ENCODE assay signal across 1 fruit fly cellular context in genomic region chrX:13114861-13115260, dm6.
A peak's percentile ranks its signal among the peaks of the same experiment; 100 is the strongest.
TF ChIP-seq lines count a peak whose summit lies in the region.

Gene CG42237, plus strand, starts transcription at chrX:13115131.

TF ChIP-seq in whole organism, embryonic, 481 proteins besides CTCF, POLR2A, EP300 and RAD21 (continued from another document):
- TF ChIP-seq nom (GFP tag; optimal IDR thresholded peaks at IDR 0.05; lab: Kevin White, UChicago) (peak; percentile 67), vvl (GFP tag; IDR thresholded peaks at IDR 0.05; lab: Robert Waterston, UW) (0 out of 2 replicates have a peak, but pooled peaks have one; percentile 43), CG1832 (GFP tag; optimal IDR thresholded peaks at IDR 0.05; lab: Kevin White, UChicago) (no peak), CG11695 (GFP tag; IDR thresholded peaks at IDR 0.05; lab: Robert Waterston, UW) (no peak), Six4 (GFP tag; optimal IDR thresholded peaks at IDR 0.05; lab: Kevin White, UChicago) (no peak), pb (GFP tag; optimal IDR thresholded peaks at IDR 0.05; lab: Kevin White, UChicago) (no peak), Dp (GFP tag; optimal IDR thresholded peaks at IDR 0.05; lab: Kevin White, UChicago) (no peak), Vsx1 (GFP tag; optimal IDR thresholded peaks at IDR 0.05; lab: Kevin White, UChicago) (no peak), az2 (GFP tag; optimal IDR thresholded peaks at IDR 0.05; lab: Kevin White, UChicago) (no peak), CG6765 (GFP tag; optimal IDR thresholded peaks at IDR 0.05; lab: Kevin White, UChicago) (no peak), CG10462 (GFP tag; optimal IDR thresholded peaks at IDR 0.05; lab: Kevin White, UChicago) (no peak), hbn (GFP tag; IDR thresholded peaks at IDR 0.05; lab: Robert Waterston, UW; ENCODE audit: partially characterized antibody) (no peak), CG10366 (GFP tag; IDR thresholded peaks at IDR 0.05; lab: Robert Waterston, UW) (no peak), H15 (GFP tag; IDR thresholded peaks at IDR 0.05; lab: Robert Waterston, UW) (no peak), jing (GFP tag; optimal IDR thresholded peaks at IDR 0.05; lab: Kevin White, UChicago) (no peak), CG34376 (GFP tag; optimal IDR thresholded peaks at IDR 0.05; lab: Kevin White, UChicago) (no peak), CG6175 (GFP tag; IDR thresholded peaks at IDR 0.05; lab: Robert Waterston, UW) (peak; percentile 39; the same call in 1 of the 3 replicates), Ravus (GFP tag; IDR thresholded peaks at IDR 0.05; lab: Robert Waterston, UW) (no peak), Atf-2 (GFP tag; optimal IDR thresholded peaks at IDR 0.05; lab: Kevin White, UChicago) (no peak), CG9215 (GFP tag; IDR thresholded peaks at IDR 0.05; lab: Robert Waterston, UW) (no peak), D19A (tag; optimal IDR thresholded peaks at IDR 0.05; lab: Kevin White, UChicago) (no peak), CG32772 (GFP tag; IDR thresholded peaks at IDR 0.05; lab: Robert Waterston, UW) (peak; percentile 40; the same call in 1 of the 2 replicates), Fer2 (tag; optimal IDR thresholded peaks at IDR 0.05; lab: Kevin White, UChicago) (no peak), Nf-YC (tag; optimal IDR thresholded peaks at IDR 0.05; lab: Kevin White, UChicago) (no peak), seq (GFP tag; IDR thresholded peaks at IDR 0.05; lab: Robert Waterston, UW) (no peak), chinmo (GFP tag; IDR thresholded peaks at IDR 0.05; lab: Robert Waterston, UW; ENCODE audit: partially characterized antibody) (peak; percentile 64; the same call in 1 of the 4 replicates), ftz-f1 (GFP tag; optimal IDR thresholded peaks at IDR 0.05; lab: Kevin White, UChicago) (no peak), gsb (GFP tag; IDR thresholded peaks at IDR 0.05; lab: Robert Waterston, UW) (no peak), ken (GFP tag; IDR thresholded peaks at IDR 0.05; lab: Robert Waterston, UW) (0 out of 3 replicates have a peak, but pooled peaks have one; percentile 19), CG11560 (tag; IDR thresholded peaks at IDR 0.05; lab: Robert Waterston, UW) (no peak), Ets65A (GFP tag; lab: Kevin White, UChicago) (no peak), inv (GFP tag; IDR thresholded peaks at IDR 0.05; lab: Robert Waterston, UW; ENCODE audit: partially characterized antibody) (no peak), CG43689 (GFP tag; IDR thresholded peaks at IDR 0.05; lab: Robert Waterston, UW) (no peak), Doc3 (GFP tag; IDR thresholded peaks at IDR 0.05; lab: Robert Waterston, UW; ENCODE audit: partially characterized antibody) (no peak), hkb (optimal IDR thresholded peaks at IDR 0.05; lab: Kevin White, UChicago) (no peak), hkb (GFP tag; IDR thresholded peaks at IDR 0.05; lab: Robert Waterston, UW) (no peak), D (optimal IDR thresholded peaks at IDR 0.05; lab: Kevin White, UChicago) (no peak), D (GFP tag; optimal IDR thresholded peaks at IDR 0.05; lab: Kevin White, UChicago) (no peak), Gsc (GFP tag; IDR thresholded peaks at IDR 0.05; lab: Robert Waterston, UW) (no peak), Sox100B (GFP tag; optimal IDR thresholded peaks at IDR 0.05; lab: Kevin White, UChicago) (no peak), jumu (GFP tag; optimal IDR thresholded peaks at IDR 0.05; lab: Kevin White, UChicago) (no peak), Camta (GFP tag; optimal IDR thresholded peaks at IDR 0.05; lab: Kevin White, UChicago) (no peak), CG10565 (GFP tag; optimal IDR thresholded peaks at IDR 0.05; lab: Kevin White, UChicago) (no peak), CG16863 (GFP tag; optimal IDR thresholded peaks at IDR 0.05; lab: Kevin White, UChicago) (no peak), Adf1 (GFP tag; IDR thresholded peaks at IDR 0.05; lab: Robert Waterston, UW) (peak; percentile 48; the same call in 1 of the 2 replicates), Drgx (GFP tag; IDR thresholded peaks at IDR 0.05; lab: Robert Waterston, UW) (peak; percentile 61), rib (GFP tag; IDR thresholded peaks at IDR 0.05; lab: Robert Waterston, UW) (0 out of 2 replicates have a peak, but pooled peaks have one; percentile 11), CG17802 (tag; optimal IDR thresholded peaks at IDR 0.05; lab: Kevin White, UChicago) (no peak), CG18011 (GFP tag; optimal IDR thresholded peaks at IDR 0.05; lab: Kevin White, UChicago) (no peak)
